Worm (Caenorhabditis elegans) whole organism, L2 larva: ENCODE results near the gene ZK666.11.

Experiments used
- alr-1 ChIP-seq: fragments of 150-350 bp; optimal IDR thresholded peaks from 2 replicates; lab custom pipeline; 2014; ENCODE audit warnings: missing biosample characterization, missing genetic modification characterization
- egl-27 ChIP-seq: sonication (generic microtip); optimal IDR thresholded peaks from 3 replicates; lab custom pipeline; 2017; ENCODE audit warnings: missing biosample characterization, missing genetic modification reagents, missing genetic modification characterization

ce11 chrII:10461207-10461606 is 21.1 kb upstream of the ZK666.11 start, which contains the start of gene ZK673.5:
- TF ChIP-seq egl-27 (tag; lab: Kevin White, UChicago) = no peak
- TF ChIP-seq alr-1 (tag; lab: Kevin White, UChicago) = no peak
